Worm (Caenorhabditis elegans) whole organism, L4 larva: ENCODE results near the gene F41E6.12.

ENCODE experiments used
- F49E8.2 ChIP-seq: sonication (generic microtip); optimal IDR thresholded peaks from 2 replicates; lab custom pipeline; 2016; ENCODE audit warnings: missing compliant biosample characterization, mild to moderate bottlenecking, missing genetic modification characterization, borderline replicate concordance
- T20F7.1 ChIP-seq: fragments of 200-800 bp; sonication (Bioruptor generic); optimal IDR thresholded peaks from 2 replicates; lab custom pipeline; 2018; ENCODE audit warnings: mild to moderate bottlenecking, missing genetic modification characterization, missing compliant biosample characterization
- Y75B8A.6 ChIP-seq: fragments of 200-800 bp; sonication (Bioruptor generic); IDR thresholded peaks from 2 replicates; pipeline ENCODE4 v1.3.6; 2022; ENCODE audit warnings: missing genetic modification reagents, missing genetic modification characterization, missing compliant biosample characterization
- ama-1 ChIP-seq: fragments of 150-350 bp; optimal IDR thresholded peaks from 2 replicates; lab custom pipeline; 2014; ENCODE audit warnings: inconsistent platforms, mixed read lengths
- ceh-44 ChIP-seq: fragments of 200-800 bp; sonication (Bioruptor generic); IDR thresholded peaks from 2 replicates; pipeline ENCODE4 v1.3.6; 2022; ENCODE audit warnings: missing genetic modification reagents, missing genetic modification characterization, missing compliant biosample characterization
- ceh-62 ChIP-seq: sonication (generic microtip); optimal IDR thresholded peaks from 2 replicates; lab custom pipeline; 2017; ENCODE audit warnings: missing biosample characterization, missing genetic modification characterization
- ceh-82 ChIP-seq: sonication (generic microtip); optimal IDR thresholded peaks from 2 replicates; lab custom pipeline; 2017; ENCODE audit warnings: missing biosample characterization, missing genetic modification characterization
- cey-2 ChIP-seq: sonication (generic microtip); optimal IDR thresholded peaks from 3 replicates; lab custom pipeline; 2017; ENCODE audit warnings: missing genetic modification characterization, mild to moderate bottlenecking, missing compliant biosample characterization, antibody characterized with exemption, borderline replicate concordance; ENCODE audit not compliant: insufficient read depth
- ctbp-1 ChIP-seq: fragments of 200-800 bp; sonication (Bioruptor generic); IDR thresholded peaks from 2 replicates; pipeline ENCODE4 v1.3.6; 2022; ENCODE audit warnings: missing genetic modification reagents, missing genetic modification characterization, missing compliant biosample characterization
- daf-16 ChIP-seq, 3 experiments: sonication (generic microtip); optimal IDR thresholded peaks; 2 replicates each; lab custom pipeline; 2016 to 2017; ENCODE audit warnings: missing genetic modification characterization in 3 of 3, missing genetic modification reagents in 3 of 3, mild to moderate bottlenecking in 2 of 3, missing compliant biosample characterization in 2 of 3, missing biosample characterization in 1 of 3, moderate library complexity in 1 of 3
- dmd-6 ChIP-seq: fragments of 200-800 bp; sonication (Bioruptor generic); IDR thresholded peaks from 2 replicates; pipeline ENCODE4 v1.3.6; 2022; ENCODE audit warnings: missing genetic modification reagents, missing genetic modification characterization, missing compliant biosample characterization
- dmd-8 ChIP-seq: fragments of 200-800 bp; sonication (Bioruptor generic); IDR thresholded peaks from 2 replicates; pipeline ENCODE4 v1.3.6; 2022; ENCODE audit warnings: missing genetic modification characterization, missing compliant biosample characterization
- dmd-9 ChIP-seq: fragments of 200-800 bp; sonication (Bioruptor generic); IDR thresholded peaks from 2 replicates; pipeline ENCODE4 v1.3.6; 2022; ENCODE audit warnings: missing genetic modification reagents, missing genetic modification characterization, missing compliant biosample characterization
- dve-1 ChIP-seq: sonication (generic microtip); optimal IDR thresholded peaks from 2 replicates; lab custom pipeline; 2017; ENCODE audit warnings: antibody characterized with exemption, mild to moderate bottlenecking, missing genetic modification characterization, missing compliant biosample characterization; ENCODE audit not compliant: insufficient read depth
- egl-43 ChIP-seq: fragments of 200-800 bp; sonication (Bioruptor generic); IDR thresholded peaks from 2 replicates; pipeline ENCODE4 v1.3.6; 2022; ENCODE audit warnings: missing genetic modification reagents, missing genetic modification characterization, missing compliant biosample characterization
- gei-8 ChIP-seq: fragments of 200-800 bp; sonication (Bioruptor generic); optimal IDR thresholded peaks from 2 replicates; lab custom pipeline; 2018; ENCODE audit warnings: mild to moderate bottlenecking, missing genetic modification characterization, missing compliant biosample characterization
- hlh-30 ChIP-seq: sonication (generic microtip); optimal IDR thresholded peaks from 2 replicates; lab custom pipeline; 2017; ENCODE audit warnings: antibody characterized with exemption, mild to moderate bottlenecking, missing genetic modification characterization, missing compliant biosample characterization; ENCODE audit not compliant: insufficient read depth
- hmg-1.1 ChIP-seq: fragments of 200-800 bp; sonication (Bioruptor generic); IDR thresholded peaks from 2 replicates; pipeline ENCODE4 v1.3.6; 2022; ENCODE audit warnings: missing genetic modification reagents, missing genetic modification characterization, missing compliant biosample characterization
- lim-7 ChIP-seq: fragments of 200-800 bp; sonication (Bioruptor generic); IDR thresholded peaks from 2 replicates; pipeline ENCODE4 v1.3.6; 2022; ENCODE audit warnings: missing genetic modification characterization, missing compliant biosample characterization
- lin-1 ChIP-seq: fragments of 200-800 bp; sonication (Bioruptor generic); IDR thresholded peaks from 2 replicates; pipeline ENCODE4 v1.3.6; 2022; ENCODE audit warnings: missing genetic modification reagents, missing genetic modification characterization, missing compliant biosample characterization
- lin-15B ChIP-seq: fragments of 150-350 bp; sonication (generic microtip); optimal IDR thresholded peaks from 3 replicates; lab custom pipeline; 2014; ENCODE audit warnings: missing biosample characterization, missing genetic modification characterization
- lin-38 ChIP-seq: fragments of 200-800 bp; sonication (Bioruptor generic); IDR thresholded peaks from 2 replicates; pipeline ENCODE4 v1.3.6; 2022; ENCODE audit warnings: missing genetic modification reagents, missing genetic modification characterization, missing compliant biosample characterization
- mdl-1 ChIP-seq, 2 experiments: fragments of 150-350 bp in 1 of 2; sonication (generic microtip) in 1 of 2; optimal IDR thresholded peaks; 2 replicates each; lab custom pipeline; 2014 to 2017; ENCODE audit warnings: missing biosample characterization in 2 of 2, missing genetic modification characterization in 2 of 2
- mep-1 ChIP-seq: fragments of 150-350 bp; sonication (generic microtip); optimal IDR thresholded peaks from 3 replicates; lab custom pipeline; 2014; ENCODE audit warnings: missing biosample characterization, missing genetic modification characterization
- mxl-2 ChIP-seq: fragments of 200-800 bp; sonication (Bioruptor generic); conservative IDR thresholded peaks from 2 replicates; pipeline ENCODE4 v1.3.6; 2022; ENCODE audit warnings: missing genetic modification reagents, missing genetic modification characterization, missing compliant biosample characterization
- mxl-3 ChIP-seq: fragments of 200-800 bp; sonication (Bioruptor generic); optimal IDR thresholded peaks from 2 replicates; lab custom pipeline; 2018; ENCODE audit warnings: mild to moderate bottlenecking, missing genetic modification characterization, missing compliant biosample characterization
- nhr-237 ChIP-seq: sonication (generic microtip); optimal IDR thresholded peaks from 2 replicates; lab custom pipeline; 2017; ENCODE audit warnings: missing biosample characterization, missing genetic modification characterization
- nhr-28 ChIP-seq: fragments of 150-350 bp; optimal IDR thresholded peaks from 2 replicates; lab custom pipeline; 2014; ENCODE audit warnings: missing biosample characterization, missing genetic modification characterization
- nhr-48 ChIP-seq: sonication (generic microtip); optimal IDR thresholded peaks from 2 replicates; lab custom pipeline; 2016; ENCODE audit warnings: mild to moderate bottlenecking, missing genetic modification characterization, missing compliant biosample characterization
- nhr-6 ChIP-seq: fragments of 150-350 bp; optimal IDR thresholded peaks from 2 replicates; lab custom pipeline; 2014; ENCODE audit warnings: missing biosample characterization, missing genetic modification characterization
- nhr-76 ChIP-seq: fragments of 150-350 bp; optimal IDR thresholded peaks from 2 replicates; lab custom pipeline; 2014; ENCODE audit warnings: missing biosample characterization, missing genetic modification characterization
- nhr-77 ChIP-seq: fragments of 150-350 bp; optimal IDR thresholded peaks from 2 replicates; lab custom pipeline; 2014; ENCODE audit warnings: missing biosample characterization, missing genetic modification characterization
- pha-4 ChIP-seq, 2 experiments: fragments of 150-350 bp in 1 of 2; fragments of 200-800 bp in 1 of 2; sonication (Bioruptor generic) in 1 of 2; IDR thresholded peaks in 1 of 2; optimal IDR thresholded peaks in 1 of 2; 2 replicates each; pipeline versions ENCODE4 v1.3.6 to Lab custom; 2014 to 2022; ENCODE audit warnings: missing genetic modification characterization in 2 of 2, missing genetic modification reagents in 2 of 2, missing biosample characterization in 1 of 2, missing compliant biosample characterization in 1 of 2
- php-3 ChIP-seq: fragments of 200-800 bp; sonication (Bioruptor generic); IDR thresholded peaks from 2 replicates; pipeline ENCODE4 v1.3.6; 2022; ENCODE audit warnings: missing genetic modification reagents, missing genetic modification characterization, missing compliant biosample characterization
- saeg-2 ChIP-seq: fragments of 200-800 bp; sonication (Bioruptor generic); IDR thresholded peaks from 2 replicates; pipeline ENCODE4 v1.3.6; 2022; ENCODE audit warnings: missing genetic modification reagents, missing genetic modification characterization, missing compliant biosample characterization
- skn-1 ChIP-seq: fragments of 150-350 bp; optimal IDR thresholded peaks from 2 replicates; lab custom pipeline; 2014; ENCODE audit warnings: missing biosample characterization, missing genetic modification characterization
- snpc-4 ChIP-seq: fragments of 150-350 bp; optimal IDR thresholded peaks from 2 replicates; lab custom pipeline; 2014; ENCODE audit warnings: missing biosample characterization, missing genetic modification characterization
- spr-1 ChIP-seq: sonication (generic microtip); optimal IDR thresholded peaks from 2 replicates; lab custom pipeline; 2016; ENCODE audit warnings: mild to moderate bottlenecking, missing genetic modification characterization, missing compliant biosample characterization
- spr-3 ChIP-seq: fragments of 200-800 bp; sonication (Bioruptor generic); optimal IDR thresholded peaks from 2 replicates; lab custom pipeline; 2018; ENCODE audit warnings: mild to moderate bottlenecking, missing genetic modification characterization, missing compliant biosample characterization
- tra-1 ChIP-seq: fragments of 200-800 bp; sonication (Bioruptor generic); IDR thresholded peaks from 2 replicates; pipeline ENCODE4 v1.3.6; 2022; ENCODE audit warnings: missing genetic modification reagents, missing genetic modification characterization, missing compliant biosample characterization
- vab-7 ChIP-seq: fragments of 200-800 bp; sonication (Bioruptor generic); IDR thresholded peaks from 2 replicates; pipeline ENCODE4 v1.3.6; 2022; ENCODE audit warnings: missing genetic modification reagents, missing genetic modification characterization, missing compliant biosample characterization
- zfp-2 ChIP-seq: sonication (generic microtip); optimal IDR thresholded peaks from 2 replicates; lab custom pipeline; 2016; ENCODE audit warnings: mild to moderate bottlenecking, missing genetic modification characterization, missing compliant biosample characterization
- zfp-3 ChIP-seq: fragments of 200-800 bp; sonication (Bioruptor generic); conservative IDR thresholded peaks from 2 replicates; pipeline ENCODE4 v1.3.6; 2022; ENCODE audit warnings: missing genetic modification reagents, missing genetic modification characterization, missing compliant biosample characterization
- zip-11 ChIP-seq: fragments of 200-800 bp; sonication (Bioruptor generic); IDR thresholded peaks from 2 replicates; pipeline ENCODE4 v1.3.6; 2022; ENCODE audit warnings: missing genetic modification characterization, missing compliant biosample characterization
- zip-2 ChIP-seq: fragments of 150-350 bp; optimal IDR thresholded peaks from 2 replicates; lab custom pipeline; 2014; ENCODE audit warnings: missing biosample characterization, missing genetic modification characterization
- ztf-7 ChIP-seq: fragments of 150-350 bp; optimal IDR thresholded peaks from 2 replicates; lab custom pipeline; 2014; ENCODE audit warnings: missing biosample characterization, missing genetic modification characterization

The F41E6.12 gene

ce11 chrV:8606099-8606696 lies 22.7 kb downstream of the F41E6.12 start, which contains the start of gene vps-60 (continued):
- TF ChIP-seq zfp-3 (GFP tag; lab: Robert Waterston, UW) (peak; percentile 55; the same call in 1 of the 2 replicates), lin-15B (tag; lab: Kevin White, UChicago) (no peak), ama-1 (lab: Kevin White, UChicago) (peak; percentile 50), vab-7 (GFP tag; lab: Robert Waterston, UW) (peak; percentile 56), zfp-2 (tag; lab: Kevin White, UChicago) (peak; percentile 70), nhr-6 (tag; lab: Kevin White, UChicago) (peak; percentile 97), ceh-62 (tag; lab: Kevin White, UChicago) (no peak), hmg-1.1 (GFP tag; lab: Robert Waterston, UW) (peak; percentile 92), mep-1 (tag; lab: Kevin White, UChicago) (peak; percentile 95), ztf-7 (tag; lab: Kevin White, UChicago) (peak; percentile 49), mdl-1 (tag; optimal IDR thresholded peaks at IDR 0.05; lab: Kevin White, UChicago) (peak; percentile 17 to 84), gei-8 (GFP tag; lab: Kevin White, UChicago) (no peak), egl-43 (GFP tag; lab: Robert Waterston, UW) (peak; percentile 74; the same call in 1 of the 2 replicates), tra-1 (GFP tag; lab: Robert Waterston, UW) (peak; percentile 95), nhr-237 (tag; lab: Kevin White, UChicago) (no peak), hlh-30 (tag; lab: Kevin White, UChicago) (peak; percentile 93), spr-3 (GFP tag; lab: Kevin White, UChicago) (no peak), cey-2 (tag; lab: Kevin White, UChicago) (peak; percentile 21), mxl-3 (peak; percentile 58), mxl-2 (GFP tag; lab: Robert Waterston, UW) (0 out of 2 replicates have a peak, but pooled peaks have one; percentile 15), ceh-44 (GFP tag; lab: Robert Waterston, UW) (no peak), snpc-4 (tag; lab: Kevin White, UChicago) (peak; percentile 18), pha-4 (GFP tag; IDR thresholded peaks at IDR 0.05; lab: Robert Waterston, UW) (peak; percentile 92), pha-4 (tag; optimal IDR thresholded peaks at IDR 0.05; lab: Kevin White, UChicago) (no peak), daf-16 (GFP tag; optimal IDR thresholded peaks at IDR 0.05; lab: Kevin White, UChicago) (peak; percentile 26 to 53), daf-16 (tag; optimal IDR thresholded peaks at IDR 0.05; lab: Kevin White, UChicago) (peak; percentile 91), zip-11 (no peak), ctbp-1 (GFP tag; lab: Robert Waterston, UW) (peak; percentile 86), nhr-48 (peak; percentile 90), php-3 (GFP tag; lab: Robert Waterston, UW) (0 out of 2 replicates have a peak, but pooled peaks have one; percentile 58), nhr-77 (tag; lab: Kevin White, UChicago) (peak; percentile 95), lin-1 (GFP tag; lab: Robert Waterston, UW) (peak; percentile 64), zip-2 (tag; lab: Kevin White, UChicago) (peak; percentile 60), spr-1 (tag; lab: Kevin White, UChicago) (peak; percentile 69), saeg-2 (GFP tag; lab: Robert Waterston, UW) (0 out of 2 replicates have a peak, but pooled peaks have one; percentile 42), T20F7.1 (peak; percentile 84)

ce11 chrV:8603272-8603671 lies 25.7 kb downstream of the F41E6.12 start, which contains the start of gene F41E6.5:
Gene F41E6.5 (plus strand): TSS chrV:8603480.
- peak; percentile 59 for TF ChIP-seq nhr-77 (tag; lab: Kevin White, UChicago)
- peak; percentile 65 for TF ChIP-seq dmd-6 (GFP tag; lab: Robert Waterston, UW)
- peak; percentile 74 for TF ChIP-seq nhr-28 (tag; lab: Kevin White, UChicago)
- TF ChIP-seq lim-7 (GFP tag; lab: Robert Waterston, UW), result no peak
- TF ChIP-seq mxl-3, result peak; percentile 63
- no peak for TF ChIP-seq dmd-9 (GFP tag; lab: Robert Waterston, UW)
- TF ChIP-seq dve-1 (tag; lab: Kevin White, UChicago), result peak; percentile 73
- no peak for TF ChIP-seq dmd-8 (GFP tag; lab: Robert Waterston, UW)
- no peak for TF ChIP-seq nhr-76 (tag; lab: Kevin White, UChicago)
- TF ChIP-seq Y75B8A.6 (GFP tag; lab: Robert Waterston, UW), result no peak
- TF ChIP-seq T20F7.1, result no peak
- TF ChIP-seq lin-38 (GFP tag; lab: Robert Waterston, UW), result no peak
- no peak for TF ChIP-seq daf-16 (GFP tag; optimal IDR thresholded peaks at IDR 0.05; lab: Kevin White, UChicago)
- peak; percentile 90 for TF ChIP-seq daf-16 (tag; optimal IDR thresholded peaks at IDR 0.05; lab: Kevin White, UChicago)
- TF ChIP-seq mdl-1 (tag; optimal IDR thresholded peaks at IDR 0.05; lab: Kevin White, UChicago), result peak in 1 of 2 experiments; percentile 79
- no peak for TF ChIP-seq skn-1 (tag; lab: Kevin White, UChicago)
- no peak for TF ChIP-seq nhr-237 (tag; lab: Kevin White, UChicago)
- peak; percentile 48 for TF ChIP-seq hlh-30 (tag; lab: Kevin White, UChicago)
- TF ChIP-seq mep-1 (tag; lab: Kevin White, UChicago), result no peak
- no peak for TF ChIP-seq lin-15B (tag; lab: Kevin White, UChicago)
- TF ChIP-seq ceh-82 (tag; lab: Kevin White, UChicago), result no peak
- no peak for TF ChIP-seq F49E8.2 (tag; lab: Kevin White, UChicago)
- TF ChIP-seq saeg-2 (GFP tag; lab: Robert Waterston, UW), result no peak
